In genomic region chr3L:10226055-10226454, dm6 we compare ENCODE assay signal across 4 fruit fly cellular contexts.
TF ChIP-seq lines count a peak whose summit lies in the region.

No protein-coding gene starts in this region.

- no peak for TF ChIP-seq CTCF in whole organism, embryonic (GFP tag; optimal IDR thresholded peaks at IDR 0.05; lab: Kevin White, UChicago)

TF ChIP-seq in whole organism, embryonic, 481 proteins besides CTCF, POLR2A, EP300 and RAD21 (continues in another document):
- no peak for TF ChIP-seq ac (GFP tag; optimal IDR thresholded peaks at IDR 0.05; lab: Kevin White, UChicago)
- TF ChIP-seq nom (GFP tag; optimal IDR thresholded peaks at IDR 0.05; lab: Kevin White, UChicago) = peak; percentile 1
- peak; percentile 94 for TF ChIP-seq seq (GFP tag; IDR thresholded peaks at IDR 0.05; lab: Robert Waterston, UW)
- no peak for TF ChIP-seq Awh (GFP tag; IDR thresholded peaks at IDR 0.05; lab: Robert Waterston, UW)
- no peak for TF ChIP-seq dmrt99B (tag; optimal IDR thresholded peaks at IDR 0.05; lab: Kevin White, UChicago)
- no peak for TF ChIP-seq CG13775 (GFP tag; optimal IDR thresholded peaks at IDR 0.05; lab: Kevin White, UChicago)
- no peak for TF ChIP-seq al (GFP tag; IDR thresholded peaks at IDR 0.05; lab: Robert Waterston, UW)
- TF ChIP-seq run (tag; optimal IDR thresholded peaks at IDR 0.05; lab: Kevin White, UChicago) = no peak
- peak; percentile 79 for TF ChIP-seq Nf-YB (GFP tag; optimal IDR thresholded peaks at IDR 0.05; lab: Kevin White, UChicago)
- TF ChIP-seq abd-A (tag; optimal IDR thresholded peaks at IDR 0.05; lab: Kevin White, UChicago) = peak; percentile 87
- no peak for TF ChIP-seq pnt (GFP tag; optimal IDR thresholded peaks at IDR 0.05; lab: Kevin White, UChicago)
- TF ChIP-seq sens-2 (GFP tag; IDR thresholded peaks at IDR 0.05; lab: Robert Waterston, UW) = no peak
- no peak for TF ChIP-seq bcd (GFP tag; optimal IDR thresholded peaks at IDR 0.05; lab: Kevin White, UChicago)
- TF ChIP-seq CG12744 (GFP tag; optimal IDR thresholded peaks at IDR 0.05; lab: Kevin White, UChicago) = no peak
- TF ChIP-seq dm (GFP tag; optimal IDR thresholded peaks at IDR 0.05; lab: Kevin White, UChicago) = no peak
- TF ChIP-seq CG4707 (GFP tag; optimal IDR thresholded peaks at IDR 0.05; lab: Kevin White, UChicago) = no peak
- peak; percentile 31 for TF ChIP-seq sd (tag; optimal IDR thresholded peaks at IDR 0.05; lab: Kevin White, UChicago)
- TF ChIP-seq cas (GFP tag; IDR thresholded peaks at IDR 0.05; lab: Robert Waterston, UW) = no peak
- no peak for TF ChIP-seq CG10979 (tag; optimal IDR thresholded peaks at IDR 0.05; lab: Kevin White, UChicago)
- TF ChIP-seq NFAT (GFP tag; IDR thresholded peaks at IDR 0.05; lab: Robert Waterston, UW) = no peak
- no peak for TF ChIP-seq Pdp1 (GFP tag; optimal IDR thresholded peaks at IDR 0.05; lab: Kevin White, UChicago)
- no peak for TF ChIP-seq lmd (GFP tag; IDR thresholded peaks at IDR 0.05; lab: Robert Waterston, UW)
- no peak for TF ChIP-seq pita (GFP tag; optimal IDR thresholded peaks at IDR 0.05; lab: Kevin White, UChicago)
- TF ChIP-seq phol (tag; optimal IDR thresholded peaks at IDR 0.05; lab: Kevin White, UChicago) = peak; percentile 50

TF ChIP-seq in whole organism, prepupa, 60 proteins besides CTCF, POLR2A, EP300 and RAD21:
- TF ChIP-seq CG7368 (GFP tag; optimal IDR thresholded peaks at IDR 0.05; lab: Kevin White, UChicago) (no peak), ss (GFP tag; optimal IDR thresholded peaks at IDR 0.05; lab: Kevin White, UChicago) (peak in 1 of 2 experiments; percentile 39), CG6163 (GFP tag; IDR thresholded peaks at IDR 0.05; lab: Robert Waterston, UW) (peak; percentile 49; the same call in 1 of the 3 replicates), Smox (GFP tag; optimal IDR thresholded peaks at IDR 0.05; lab: Kevin White, UChicago) (no peak)
TF ChIP-seq in whole organism, prepupa: peak in this region for 2.

TF ChIP-seq in whole organism, pupa, 21 proteins besides CTCF, POLR2A, EP300 and RAD21:
- TF ChIP-seq CG13204 (GFP tag; optimal IDR thresholded peaks at IDR 0.05; lab: Kevin White, UChicago) (no peak), Ets98B (GFP tag; IDR thresholded peaks at IDR 0.05; lab: Robert Waterston, UW) (0 out of 2 replicates have a peak, but pooled peaks have one; percentile 12), fd96Ca (GFP tag; IDR thresholded peaks at IDR 0.05; lab: Robert Waterston, UW) (0 out of 3 replicates have a peak, but pooled peaks have one; percentile 19)
TF ChIP-seq in whole organism, pupa: peak in this region for 2.

TF ChIP-seq in whole organism, wandering third instar larva, 38 proteins besides CTCF, POLR2A, EP300 and RAD21:
- TF ChIP-seq Vsx2 (GFP tag; optimal IDR thresholded peaks at IDR 0.05; lab: Kevin White, UChicago; ENCODE audit: partially characterized antibody) (peak; percentile 4), psq (GFP tag; optimal IDR thresholded peaks at IDR 0.05; lab: Kevin White, UChicago) (no peak)
